Worm (Caenorhabditis elegans) whole organism, L4/young adult: ENCODE results near the gene R102.10.

Experiments
- dao-5 ChIP-seq: sonication (generic microtip); optimal IDR thresholded peaks from 2 replicates; lab custom pipeline; 2016; ENCODE audit warnings: missing genotype, missing genetic modification characterization, moderate library complexity, missing compliant biosample characterization
- him-1 ChIP-seq: sonication (generic microtip); optimal IDR thresholded peaks from 2 replicates; lab custom pipeline; 2016; ENCODE audit warnings: missing genotype, missing genetic modification reagents, missing genetic modification characterization, missing compliant biosample characterization

ce11 chrIV:10661072-10661471, 44.2 kb upstream of the R102.10 start:
- no peak for TF ChIP-seq dao-5 (tag; lab: Kevin White, UChicago)
- TF ChIP-seq him-1 (tag; lab: Kevin White, UChicago): no peak
